Worm (Caenorhabditis elegans): ENCODE results near the gene F27E5.9.

Gene F27E5.9

ce11 chrII:10136771-10137170 is 2.0 kb downstream of the F27E5.9 start:
- TF ChIP-seq mdl-1 (tag; optimal IDR thresholded peaks at IDR 0.05): no peak
- no peak for TF ChIP-seq mbf-1 (tag; optimal IDR thresholded peaks at IDR 0.05)
- no peak for TF ChIP-seq lsy-2 (tag; optimal IDR thresholded peaks at IDR 0.05)
- TF ChIP-seq alr-1 (tag; optimal IDR thresholded peaks at IDR 0.05): no peak
- no peak for TF ChIP-seq R02D3.7 (tag; optimal IDR thresholded peaks at IDR 0.05)
- TF ChIP-seq F13H6.1 (tag; optimal IDR thresholded peaks at IDR 0.05): no peak
- TF ChIP-seq egl-27 (tag; optimal IDR thresholded peaks at IDR 0.05): no peak
- no peak for TF ChIP-seq mab-5 (tag; optimal IDR thresholded peaks at IDR 0.05)
- TF ChIP-seq skn-1 (tag; optimal IDR thresholded peaks at IDR 0.05): no peak
- TF ChIP-seq gmeb-1 (tag; optimal IDR thresholded peaks at IDR 0.05): no peak
- TF ChIP-seq aly-2 (tag; optimal IDR thresholded peaks at IDR 0.05): no peak
- no peak for TF ChIP-seq elt-3 (tag; optimal IDR thresholded peaks at IDR 0.05)
- no peak for TF ChIP-seq peb-1 (tag; optimal IDR thresholded peaks at IDR 0.05)

- TF ChIP-seq nhr-23 (tag; optimal IDR thresholded peaks at IDR 0.05) (no peak), ztf-11 (tag; optimal IDR thresholded peaks at IDR 0.05) (no peak), elt-1 (tag; optimal IDR thresholded peaks at IDR 0.05) (no peak), F13H6.1 (tag; optimal IDR thresholded peaks at IDR 0.05) (no peak), skn-1 (tag; optimal IDR thresholded peaks at IDR 0.05) (no peak), ceh-82 (tag; optimal IDR thresholded peaks at IDR 0.05) (no peak), Y55F3AM.14 (GFP tag; optimal IDR thresholded peaks at IDR 0.05) (no peak), nhr-129 (tag; optimal IDR thresholded peaks at IDR 0.05) (no peak), nhr-237 (tag; optimal IDR thresholded peaks at IDR 0.05) (no peak), ztf-1 (GFP tag; conservative IDR thresholded peaks at IDR 0.05) (no peak), lin-39 (tag; optimal IDR thresholded peaks at IDR 0.05) (no peak)
These were observed 2.6 kb downstream of the F27E5.9 start, which contains the start of gene phg-1 for ce11 chrII:10137358-10137757. Gene phg-1, plus strand, starts transcription at chrII:10137658.

- TF ChIP-seq sma-9 (GFP tag; optimal IDR thresholded peaks at IDR 0.05) (peak; percentile 25), sma-9 (tag; optimal IDR thresholded peaks at IDR 0.05) (no peak), ceh-82 (tag; optimal IDR thresholded peaks at IDR 0.05) (no peak), fos-1 (tag; optimal IDR thresholded peaks at IDR 0.05) (peak; percentile 88), Y55F3AM.14 (GFP tag; optimal IDR thresholded peaks at IDR 0.05) (no peak)
These were observed 4.5 kb downstream of the F27E5.9 start, which contains the start of gene asah-2 for ce11 chrII:10139177-10139640. Gene asah-2, plus strand, starts transcription at chrII:10139590.

ce11 chrII:10144092-10144491 is 9.3 kb downstream of the F27E5.9 start, which contains the start of gene F27E5.3:
Gene F27E5.3, minus strand, starts transcription at chrII:10144192.
- TF ChIP-seq ztf-1 (GFP tag; conservative IDR thresholded peaks at IDR 0.05): no peak
- no peak for TF ChIP-seq C34F6.9 (tag; optimal IDR thresholded peaks at IDR 0.05)

- TF ChIP-seq unc-55 (GFP tag; optimal IDR thresholded peaks at IDR 0.05) (no peak), nhr-25 (tag; optimal IDR thresholded peaks at IDR 0.05) (no peak), alr-1 (tag; optimal IDR thresholded peaks at IDR 0.05) (no peak), peb-1 (tag; optimal IDR thresholded peaks at IDR 0.05) (no peak), skn-1 (tag; optimal IDR thresholded peaks at IDR 0.05) (no peak)
These were observed 11.7 kb downstream of the F27E5.9 start, which contains the start of gene pax-3 for ce11 chrII:10146488-10146887. Gene pax-3, plus strand, starts transcription at chrII:10146570.

- no peak for TF ChIP-seq snpc-4 (tag; optimal IDR thresholded peaks at IDR 0.05)
- TF ChIP-seq mab-5 (tag; optimal IDR thresholded peaks at IDR 0.05): no peak
- no peak for TF ChIP-seq ama-1 (optimal IDR thresholded peaks at IDR 0.05)
- no peak for TF ChIP-seq sma-9 (GFP tag; optimal IDR thresholded peaks at IDR 0.05)
- no peak for TF ChIP-seq sma-9 (tag; optimal IDR thresholded peaks at IDR 0.05)
- no peak for TF ChIP-seq ztf-4 (tag; optimal IDR thresholded peaks at IDR 0.05)
- no peak for TF ChIP-seq C34F6.9 (tag; optimal IDR thresholded peaks at IDR 0.05)
- TF ChIP-seq dmd-4 (tag; optimal IDR thresholded peaks at IDR 0.05): no peak
- no peak for TF ChIP-seq nhr-77 (tag; optimal IDR thresholded peaks at IDR 0.05)
- TF ChIP-seq unc-39 (tag; optimal IDR thresholded peaks at IDR 0.05): no peak
- TF ChIP-seq nhr-10 (tag; optimal IDR thresholded peaks at IDR 0.05): no peak
- no peak for TF ChIP-seq nhr-11 (tag; optimal IDR thresholded peaks at IDR 0.05)
- TF ChIP-seq ztf-11 (tag; optimal IDR thresholded peaks at IDR 0.05): no peak
- TF ChIP-seq unc-62 (GFP tag; optimal IDR thresholded peaks at IDR 0.05): no peak
- no peak for TF ChIP-seq elt-1 (tag; optimal IDR thresholded peaks at IDR 0.05)
- TF ChIP-seq nhr-23 (tag; optimal IDR thresholded peaks at IDR 0.05): no peak
- no peak for TF ChIP-seq nhr-129 (tag; optimal IDR thresholded peaks at IDR 0.05)
These were observed 12.8 kb downstream of the F27E5.9 start for ce11 chrII:10147502-10147901.
